Fruit fly (Drosophila melanogaster) whole organism, pupa: ENCODE data around the gene PIG-S.

Experiments
- CG10348 ChIP-seq: fragments of 200-800 bp; sonication (Bioruptor generic); IDR thresholded peaks from 2 replicates; pipeline ENCODE4 v1.3.6; 2022; ENCODE audit warnings: missing biosample characterization, missing genetic modification characterization
- CG12605 ChIP-seq: fragments of 200-800 bp; sonication (Bioruptor generic); IDR thresholded peaks from 2 replicates; pipeline ENCODE4 v1.3.6; 2022; ENCODE audit warnings: missing biosample characterization, missing genetic modification characterization
- CG13204 ChIP-seq: fragments of 200-800 bp; sonication (Bioruptor generic); optimal IDR thresholded peaks from 2 replicates; lab custom pipeline; 2018; ENCODE audit warnings: missing biosample characterization, mild to moderate bottlenecking, missing genetic modification characterization, moderate library complexity
- CG14655 ChIP-seq: fragments of 200-800 bp; sonication (Bioruptor generic); optimal IDR thresholded peaks from 3 replicates; lab custom pipeline; 2017; ENCODE audit warnings: mild to moderate bottlenecking, missing biosample characterization, missing genetic modification reagents, missing genetic modification characterization
- CG15710 ChIP-seq: fragments of 200-800 bp; sonication (Bioruptor generic); optimal IDR thresholded peaks from 2 replicates; lab custom pipeline; 2018; ENCODE audit warnings: missing biosample characterization, mild to moderate bottlenecking, missing genetic modification characterization, moderate library complexity
- CG17806 ChIP-seq: fragments of 200-800 bp; sonication (Bioruptor generic); optimal IDR thresholded peaks from 2 replicates; lab custom pipeline; 2018; ENCODE audit warnings: missing biosample characterization, mild to moderate bottlenecking, missing genetic modification characterization, moderate library complexity
- CG32121 ChIP-seq: fragments of 200-800 bp; sonication (Bioruptor generic); IDR thresholded peaks from 2 replicates; pipeline ENCODE4 v1.3.6; 2022; ENCODE audit warnings: missing biosample characterization, missing genetic modification characterization
- CG34367 ChIP-seq: fragments of 200-800 bp; sonication (Bioruptor generic); optimal IDR thresholded peaks from 2 replicates; lab custom pipeline; 2018; ENCODE audit warnings: missing biosample characterization, mild to moderate bottlenecking, missing genetic modification characterization
- CG4496 ChIP-seq: fragments of 200-800 bp; sonication (Bioruptor generic); IDR thresholded peaks from 3 replicates; pipeline ENCODE4 v1.3.6; 2022; ENCODE audit warnings: missing biosample characterization, missing genetic modification characterization
- CG8159 ChIP-seq: fragments of 200-800 bp; sonication (Bioruptor generic); optimal IDR thresholded peaks from 3 replicates; lab custom pipeline; 2018; ENCODE audit warnings: missing biosample characterization, mild to moderate bottlenecking, missing genetic modification characterization, moderate library complexity
- CG8301 ChIP-seq: fragments of 200-800 bp; sonication (Bioruptor generic); optimal IDR thresholded peaks from 2 replicates; lab custom pipeline; 2018; ENCODE audit warnings: missing biosample characterization, mild to moderate bottlenecking, missing genetic modification characterization
- CG9948 ChIP-seq: fragments of 200-800 bp; sonication (Bioruptor generic); optimal IDR thresholded peaks from 2 replicates; lab custom pipeline; 2018; ENCODE audit warnings: missing biosample characterization, mild to moderate bottlenecking, missing genetic modification characterization, moderate library complexity
- D1 ChIP-seq: fragments of 200-800 bp; sonication (Bioruptor generic); optimal IDR thresholded peaks from 2 replicates; lab custom pipeline; 2018; ENCODE audit warnings: missing biosample characterization, mild to moderate bottlenecking, missing genetic modification characterization, moderate library complexity
- EcR ChIP-seq: fragments of 200-800 bp; sonication (Bioruptor generic); optimal IDR thresholded peaks from 3 replicates; lab custom pipeline; 2019; ENCODE audit warnings: missing biosample characterization, missing genetic modification characterization, mild to moderate bottlenecking, moderate library complexity, missing genetic modification reagents
- Ets98B ChIP-seq: fragments of 200-800 bp; sonication (Bioruptor generic); IDR thresholded peaks from 2 replicates; pipeline ENCODE4 v1.3.6; 2022; ENCODE audit warnings: missing biosample characterization, missing genetic modification characterization
- Pif1A ChIP-seq: fragments of 200-800 bp; sonication (Bioruptor generic); optimal IDR thresholded peaks from 3 replicates; lab custom pipeline; 2016; ENCODE audit warnings: missing biosample characterization, missing genetic modification characterization
- Pif1B ChIP-seq: fragments of 200-800 bp; sonication (Bioruptor generic); optimal IDR thresholded peaks from 3 replicates; lab custom pipeline; 2016; ENCODE audit warnings: missing biosample characterization, missing genetic modification characterization
- Snoo ChIP-seq: fragments of 200-800 bp; sonication (Bioruptor generic); optimal IDR thresholded peaks from 3 replicates; lab custom pipeline; 2017; ENCODE audit warnings: missing biosample characterization, mild to moderate bottlenecking, missing genetic modification characterization, inconsistent platforms
- fd96Ca ChIP-seq: fragments of 200-800 bp; sonication (Bioruptor generic); IDR thresholded peaks from 3 replicates; pipeline ENCODE4 v1.3.6; 2022; ENCODE audit warnings: missing biosample characterization, missing genetic modification characterization
- gl ChIP-seq: fragments of 200-800 bp; sonication (Bioruptor generic); optimal IDR thresholded peaks from 2 replicates; lab custom pipeline; 2018; ENCODE audit warnings: missing biosample characterization, mild to moderate bottlenecking, missing genetic modification characterization
- rn ChIP-seq: fragments of 200-800 bp; sonication (Bioruptor generic); IDR thresholded peaks from 2 replicates; pipeline ENCODE4 v1.3.6; 2022; ENCODE audit warnings: missing biosample characterization, missing genetic modification characterization

Gene PIG-S

dm6 chr3R:24864719-24865400 is 52.8 kb downstream of the PIG-S start, which contains the start of the genes Srg1 and Elal:
Gene Srg1, minus strand, starts transcription at chr3R:24864732.
Gene Elal, plus strand, starts transcription at chr3R:24865350.
- TF ChIP-seq CG15710 (tag; lab: Kevin White, UChicago) (peak; percentile 4), CG17806 (tag; lab: Kevin White, UChicago) (peak; percentile 13), CG10348 (GFP tag; lab: Robert Waterston, UW) (no peak), EcR (no peak), CG14655 (GFP tag; lab: Kevin White, UChicago) (no peak), Ets98B (no peak), CG8159 (tag; lab: Kevin White, UChicago) (peak; percentile 21), CG8301 (tag; lab: Kevin White, UChicago) (no peak), rn (GFP tag; lab: Robert Waterston, UW) (no peak), gl (tag; lab: Kevin White, UChicago) (no peak), Pif1B (GFP tag; lab: Kevin White, UChicago) (no peak), CG32121 (no peak), fd96Ca (no peak), CG12605 (GFP tag; lab: Robert Waterston, UW) (no peak), CG4496 (0 out of 3 replicates have a peak, but pooled peaks have one; percentile 33), CG34367 (no peak), CG9948 (tag; lab: Kevin White, UChicago) (peak; percentile 29), D1 (tag; lab: Kevin White, UChicago) (no peak), Pif1A (GFP tag; lab: Kevin White, UChicago) (no peak), CG13204 (no peak), Snoo (tag; lab: Kevin White, UChicago) (no peak)

- TF ChIP-seq CG13204 = no peak
- TF ChIP-seq CG32121 = no peak
- no peak for TF ChIP-seq CG8301 (tag; lab: Kevin White, UChicago)
- TF ChIP-seq CG9948 (tag; lab: Kevin White, UChicago) = no peak
- no peak for TF ChIP-seq CG34367
- TF ChIP-seq Pif1B (GFP tag; lab: Kevin White, UChicago) = no peak
- no peak for TF ChIP-seq CG15710 (tag; lab: Kevin White, UChicago)
- no peak for TF ChIP-seq EcR
- no peak for TF ChIP-seq rn (GFP tag; lab: Robert Waterston, UW)
- no peak for TF ChIP-seq CG8159 (tag; lab: Kevin White, UChicago)
- no peak for TF ChIP-seq CG12605 (GFP tag; lab: Robert Waterston, UW)
- no peak for TF ChIP-seq CG10348 (GFP tag; lab: Robert Waterston, UW)
- no peak for TF ChIP-seq CG17806 (tag; lab: Kevin White, UChicago)
- no peak for TF ChIP-seq fd96Ca
- no peak for TF ChIP-seq CG4496
- TF ChIP-seq Snoo (tag; lab: Kevin White, UChicago) = no peak
- no peak for TF ChIP-seq gl (tag; lab: Kevin White, UChicago)
- TF ChIP-seq Ets98B = no peak
Observed at dm6 chr3R:24863894-24864293, 53.8 kb downstream of the PIG-S start.
